Fruit fly (Drosophila melanogaster): Measurements from ENCODE around the gene tnc.

Gene tnc

dm6 chr3R:25009745-25010446 is 25.7 kb downstream of the tnc start:
- TF ChIP-seq pan (optimal IDR thresholded peaks at IDR 0.05) (no peak), usp (GFP tag; optimal IDR thresholded peaks at IDR 0.05) (no peak), EcR (GFP tag; optimal IDR thresholded peaks at IDR 0.05) (peak in 1 of 2 experiments; percentile 90)

- TF ChIP-seq psq (optimal IDR thresholded peaks at IDR 0.05): no peak
- TF ChIP-seq Dll (optimal IDR thresholded peaks at IDR 0.05): no peak
- no peak for TF ChIP-seq EcR (GFP tag; optimal IDR thresholded peaks at IDR 0.05)
- no peak for TF ChIP-seq pan (optimal IDR thresholded peaks at IDR 0.05)
- TF ChIP-seq CG8478 (optimal IDR thresholded peaks at IDR 0.05): no peak
- TF ChIP-seq usp (GFP tag; optimal IDR thresholded peaks at IDR 0.05): no peak
Observed at dm6 chr3R:25012016-25012415, 27.8 kb downstream of the tnc start.

dm6 chr3R:25023056-25023455 is 38.9 kb downstream of the tnc start, which contains the start of gene beta4GalT7:
beta4GalT7 (plus strand) TSS chr3R:25023256.
- TF ChIP-seq usp (GFP tag; optimal IDR thresholded peaks at IDR 0.05) (no peak), CG8478 (optimal IDR thresholded peaks at IDR 0.05) (no peak), Dll (optimal IDR thresholded peaks at IDR 0.05) (no peak), psq (optimal IDR thresholded peaks at IDR 0.05) (no peak), pan (optimal IDR thresholded peaks at IDR 0.05) (no peak), EcR (GFP tag; optimal IDR thresholded peaks at IDR 0.05) (no peak)

- TF ChIP-seq usp (GFP tag; optimal IDR thresholded peaks at IDR 0.05): no peak
- TF ChIP-seq pan (optimal IDR thresholded peaks at IDR 0.05): no peak
- no peak for TF ChIP-seq CG8478 (optimal IDR thresholded peaks at IDR 0.05)
- TF ChIP-seq EcR (GFP tag; optimal IDR thresholded peaks at IDR 0.05): no peak
- no peak for TF ChIP-seq Dll (optimal IDR thresholded peaks at IDR 0.05)
- TF ChIP-seq psq (optimal IDR thresholded peaks at IDR 0.05): no peak
Observed at dm6 chr3R:25024895-25025557, 40.8 kb downstream of the tnc start, which contains the start of the genes EMC6 and Hr96. EMC6 (minus strand) TSS chr3R:25025017. Hr96 (plus strand) TSS chr3R:25025235.

dm6 chr3R:25027281-25028219 is 43.4 kb downstream of the tnc start:
- TF ChIP-seq CG8478 (optimal IDR thresholded peaks at IDR 0.05) (no peak), psq (optimal IDR thresholded peaks at IDR 0.05) (no peak), Dll (optimal IDR thresholded peaks at IDR 0.05) (no peak), pan (optimal IDR thresholded peaks at IDR 0.05) (no peak), usp (GFP tag; optimal IDR thresholded peaks at IDR 0.05) (no peak), EcR (GFP tag; optimal IDR thresholded peaks at IDR 0.05) (no peak)

- TF ChIP-seq Dll (optimal IDR thresholded peaks at IDR 0.05) (no peak), EcR (GFP tag; optimal IDR thresholded peaks at IDR 0.05) (no peak), usp (GFP tag; optimal IDR thresholded peaks at IDR 0.05) (no peak), psq (optimal IDR thresholded peaks at IDR 0.05) (no peak), pan (optimal IDR thresholded peaks at IDR 0.05) (no peak), CG8478 (optimal IDR thresholded peaks at IDR 0.05) (no peak)
Observed at dm6 chr3R:25032686-25033085, 48.5 kb downstream of the tnc start.

- TF ChIP-seq psq (optimal IDR thresholded peaks at IDR 0.05) (no peak), pan (optimal IDR thresholded peaks at IDR 0.05) (no peak), CG8478 (optimal IDR thresholded peaks at IDR 0.05) (no peak)
Observed at dm6 chr3R:25033142-25033586, 49.0 kb downstream of the tnc start, which contains the start of gene Smg6. Smg6 (minus strand) TSS chr3R:25033465.

dm6 chr3R:25036644-25037043 is 52.5 kb downstream of the tnc start, which contains the start of gene CG31115:
CG31115 (plus strand) TSS chr3R:25036944.
- no peak for TF ChIP-seq Dll (optimal IDR thresholded peaks at IDR 0.05)
- TF ChIP-seq psq (optimal IDR thresholded peaks at IDR 0.05): no peak
- TF ChIP-seq pan (optimal IDR thresholded peaks at IDR 0.05): no peak
- no peak for TF ChIP-seq CG8478 (optimal IDR thresholded peaks at IDR 0.05)
- TF ChIP-seq EcR (GFP tag; optimal IDR thresholded peaks at IDR 0.05): no peak
- TF ChIP-seq usp (GFP tag; optimal IDR thresholded peaks at IDR 0.05): no peak

- no peak for TF ChIP-seq usp (GFP tag; optimal IDR thresholded peaks at IDR 0.05)
- no peak for TF ChIP-seq CG8478 (optimal IDR thresholded peaks at IDR 0.05)
- TF ChIP-seq EcR (GFP tag; optimal IDR thresholded peaks at IDR 0.05): no peak
- TF ChIP-seq pan (optimal IDR thresholded peaks at IDR 0.05): no peak
- TF ChIP-seq psq (optimal IDR thresholded peaks at IDR 0.05): no peak
- no peak for TF ChIP-seq Dll (optimal IDR thresholded peaks at IDR 0.05)
Observed at dm6 chr3R:25039028-25039476, 54.9 kb downstream of the tnc start, which contains the start of the genes Ythdf and bai. Ythdf (minus strand) TSS chr3R:25039249. bai (plus strand) TSS chr3R:25039374.

- TF ChIP-seq EcR (GFP tag; optimal IDR thresholded peaks at IDR 0.05): no peak
- TF ChIP-seq Dll (optimal IDR thresholded peaks at IDR 0.05): no peak
Observed at dm6 chr3R:25044816-25045551, 60.8 kb downstream of the tnc start, which contains the start of gene 5PtaseI. 5PtaseI (minus strand) TSS chr3R:25045151.

- TF ChIP-seq pan (optimal IDR thresholded peaks at IDR 0.05) (no peak), EcR (GFP tag; optimal IDR thresholded peaks at IDR 0.05) (no peak), Dll (optimal IDR thresholded peaks at IDR 0.05) (no peak), psq (optimal IDR thresholded peaks at IDR 0.05) (no peak), usp (GFP tag; optimal IDR thresholded peaks at IDR 0.05) (no peak), CG8478 (optimal IDR thresholded peaks at IDR 0.05) (no peak)
Observed at dm6 chr3R:25046023-25046422, 61.8 kb downstream of the tnc start, which contains the start of gene CG11786. CG11786 (plus strand) TSS chr3R:25046323.

All from whole organism.